Worm (Caenorhabditis elegans): Measurements from ENCODE around the gene acly-1.

- no peak for TF ChIP-seq ces-1 (GFP tag; optimal IDR thresholded peaks at IDR 0.05)
- no peak for TF ChIP-seq snpc-1.2 (GFP tag; IDR thresholded peaks at IDR 0.05)
- TF ChIP-seq unc-62 (GFP tag; optimal IDR thresholded peaks at IDR 0.05 in 1 of 2), result no peak
- no peak for TF ChIP-seq unc-62 (tag; optimal IDR thresholded peaks at IDR 0.05)
- no peak for TF ChIP-seq F26F4.8 (GFP tag; conservative IDR thresholded peaks at IDR 0.05)
- TF ChIP-seq ZK546.5 (tag; optimal IDR thresholded peaks at IDR 0.05), result no peak
- no peak for TF ChIP-seq lin-39 (tag; optimal IDR thresholded peaks at IDR 0.05)
- TF ChIP-seq egl-27 (tag; optimal IDR thresholded peaks at IDR 0.05), result no peak
- no peak for TF ChIP-seq skn-1 (tag; optimal IDR thresholded peaks at IDR 0.05)
- TF ChIP-seq nhr-25 (tag; optimal IDR thresholded peaks at IDR 0.05; ENCODE audit: borderline replicate concordance, insufficient read depth), result no peak
- no peak for TF ChIP-seq zag-1 (tag; optimal IDR thresholded peaks at IDR 0.05)
- no peak for TF ChIP-seq daf-19 (GFP tag; conservative IDR thresholded peaks at IDR 0.05)
- TF ChIP-seq ceh-28 (tag; optimal IDR thresholded peaks at IDR 0.05), result no peak
These were observed 3.3 kb upstream of the acly-1 start for ce11 chrX:1476005-1476404.

All from whole organism, L4 larva.